Fruit fly (Drosophila melanogaster) whole organism, embryonic: ENCODE results near the gene Tmhs.
A peak's percentile ranks its signal among the peaks of the same experiment; 100 is the strongest.

Source experiments
- Abd-B ChIP-seq: fragments of 200-800 bp; sonication (Bioruptor generic); optimal IDR thresholded peaks from 2 replicates; lab custom pipeline; 2018; ENCODE audit warnings: missing biosample characterization, mild to moderate bottlenecking, missing genetic modification characterization, moderate library complexity
- Aef1 ChIP-seq: fragments of 200-800 bp; sonication (Bioruptor generic); IDR thresholded peaks from 3 replicates; pipeline ENCODE4 v1.3.6; 2022; ENCODE audit warnings: missing biosample characterization, missing genetic modification characterization
- BEAF-32 ChIP-seq: fragments of 200-800 bp; sonication (Bioruptor generic); optimal IDR thresholded peaks from 3 replicates; lab custom pipeline; 2017; ENCODE audit warnings: missing biosample characterization, missing genetic modification characterization, mild to moderate bottlenecking, moderate library complexity, missing genetic modification reagents
- Bteb2 ChIP-seq: fragments of 200-800 bp; sonication (Bioruptor generic); optimal IDR thresholded peaks from 2 replicates; lab custom pipeline; 2016; ENCODE audit warnings: missing biosample characterization, missing genetic modification characterization
- CG10267 ChIP-seq: fragments of 200-800 bp; sonication (Bioruptor generic); optimal IDR thresholded peaks from 2 replicates; lab custom pipeline; 2018; ENCODE audit warnings: missing biosample characterization, mild to moderate bottlenecking, missing genetic modification characterization, moderate library complexity
- CG10274 ChIP-seq: fragments of 200-800 bp; sonication (Bioruptor generic); optimal IDR thresholded peaks from 3 replicates; lab custom pipeline; 2017; ENCODE audit warnings: missing biosample characterization, mild to moderate bottlenecking, missing genetic modification characterization
- CG10565 ChIP-seq: fragments of 200-800 bp; sonication (Bioruptor generic); optimal IDR thresholded peaks from 3 replicates; lab custom pipeline; 2016; ENCODE audit warnings: missing biosample characterization, mild to moderate bottlenecking, missing genetic modification characterization
- CG10654 ChIP-seq: fragments of 200-800 bp; sonication (Bioruptor generic); optimal IDR thresholded peaks from 2 replicates; lab custom pipeline; 2016; ENCODE audit warnings: missing biosample characterization, missing genetic modification characterization
- CG11247 ChIP-seq: fragments of 200-800 bp; sonication (Bioruptor generic); IDR thresholded peaks from 2 replicates; pipeline ENCODE4 v1.3.6; 2022; ENCODE audit warnings: missing biosample characterization, missing genetic modification characterization
- CG12299 ChIP-seq: fragments of 200-800 bp; sonication (Bioruptor generic); optimal IDR thresholded peaks from 2 replicates; lab custom pipeline; 2018; ENCODE audit warnings: missing biosample characterization, mild to moderate bottlenecking, missing genetic modification characterization
- CG13296 ChIP-seq: fragments of 200-800 bp; sonication (Bioruptor generic); optimal IDR thresholded peaks from 3 replicates; lab custom pipeline; 2018; ENCODE audit warnings: missing biosample characterization, mild to moderate bottlenecking, missing genetic modification characterization
- CG13775 ChIP-seq: fragments of 200-800 bp; sonication (Bioruptor generic); optimal IDR thresholded peaks from 3 replicates; lab custom pipeline; 2017; ENCODE audit warnings: missing biosample characterization, mild to moderate bottlenecking, missing genetic modification characterization
- CG13894 ChIP-seq: fragments of 200-800 bp; sonication (Bioruptor generic); optimal IDR thresholded peaks from 3 replicates; lab custom pipeline; 2018; ENCODE audit warnings: missing biosample characterization, mild to moderate bottlenecking, missing genetic modification characterization, moderate library complexity
- CG14014 ChIP-seq: fragments of 200-800 bp; sonication (Bioruptor generic); IDR thresholded peaks from 2 replicates; pipeline ENCODE4 v1.3.6; 2022; ENCODE audit warnings: missing biosample characterization, missing genetic modification characterization
- CG14050 ChIP-seq: fragments of 200-800 bp; sonication (Bioruptor generic); IDR thresholded peaks from 3 replicates; pipeline ENCODE4 v1.3.6; 2022; ENCODE audit warnings: missing biosample characterization, missing genetic modification characterization
- CG14441 ChIP-seq: fragments of 200-800 bp; sonication (Bioruptor generic); IDR thresholded peaks from 2 replicates; pipeline ENCODE4 v1.3.6; 2022; ENCODE audit warnings: missing biosample characterization, missing genetic modification characterization
- CG1529 ChIP-seq: fragments of 200-800 bp; sonication (Bioruptor generic); optimal IDR thresholded peaks from 3 replicates; lab custom pipeline; 2018; ENCODE audit warnings: missing biosample characterization, missing genetic modification characterization
- CG18764 ChIP-seq: fragments of 200-800 bp; sonication (Bioruptor generic); optimal IDR thresholded peaks from 3 replicates; lab custom pipeline; 2016; ENCODE audit warnings: missing biosample characterization, missing genetic modification characterization
- CG34376 ChIP-seq: fragments of 200-800 bp; sonication (Bioruptor generic); optimal IDR thresholded peaks from 2 replicates; lab custom pipeline; 2018; ENCODE audit warnings: missing biosample characterization, mild to moderate bottlenecking, missing genetic modification characterization
- CG4424 ChIP-seq: fragments of 200-800 bp; sonication (Bioruptor generic); optimal IDR thresholded peaks from 3 replicates; lab custom pipeline; 2016; ENCODE audit warnings: missing biosample characterization, missing genetic modification characterization
- CG4707 ChIP-seq: fragments of 200-800 bp; sonication (Bioruptor generic); optimal IDR thresholded peaks from 2 replicates; lab custom pipeline; 2018; ENCODE audit warnings: missing biosample characterization, mild to moderate bottlenecking, missing genetic modification characterization, moderate library complexity
- CG8388 ChIP-seq: fragments of 200-800 bp; sonication (Bioruptor generic); optimal IDR thresholded peaks from 2 replicates; lab custom pipeline; 2019; ENCODE audit warnings: missing biosample characterization, mild to moderate bottlenecking, missing genetic modification characterization, moderate library complexity
- CG9727 ChIP-seq: fragments of 200-800 bp; sonication (Bioruptor generic); optimal IDR thresholded peaks from 3 replicates; lab custom pipeline; 2017; ENCODE audit warnings: missing biosample characterization, mild to moderate bottlenecking, missing genetic modification characterization
- CoRest ChIP-seq: fragments of 200-800 bp; sonication (Bioruptor generic); optimal IDR thresholded peaks from 3 replicates; lab custom pipeline; 2018; ENCODE audit warnings: missing biosample characterization, mild to moderate bottlenecking, missing genetic modification characterization, moderate library complexity
- Fer1 ChIP-seq: fragments of 200-800 bp; sonication (Bioruptor generic); optimal IDR thresholded peaks from 2 replicates; lab custom pipeline; 2017; ENCODE audit warnings: missing biosample characterization, mild to moderate bottlenecking, missing genetic modification characterization
- Fer3 ChIP-seq: fragments of 200-800 bp; sonication (Bioruptor generic); optimal IDR thresholded peaks from 2 replicates; lab custom pipeline; 2018; ENCODE audit warnings: missing biosample characterization, mild to moderate bottlenecking, missing genetic modification characterization, moderate library complexity
- Gug ChIP-seq: fragments of 200-800 bp; sonication (Bioruptor generic); IDR thresholded peaks from 4 replicates; pipeline ENCODE4 v1.3.6; 2022; ENCODE audit warnings: missing biosample characterization, missing genetic modification characterization
- Hmx ChIP-seq: fragments of 200-800 bp; sonication (Bioruptor generic); optimal IDR thresholded peaks from 2 replicates; lab custom pipeline; 2016; ENCODE audit warnings: missing biosample characterization, missing genetic modification characterization
- Hr51 ChIP-seq, 2 experiments: fragments of 200-800 bp; sonication (Bioruptor generic); optimal IDR thresholded peaks; 2 replicates in 1 of 2; 3 replicates in 1 of 2; lab custom pipeline; 2016 to 2018; ENCODE audit warnings: missing biosample characterization in 2 of 2, missing genetic modification characterization in 2 of 2, mild to moderate bottlenecking in 1 of 2, moderate library complexity in 1 of 2
- MTF-1 ChIP-seq: fragments of 200-800 bp; sonication (Bioruptor generic); optimal IDR thresholded peaks from 2 replicates; lab custom pipeline; 2018; ENCODE audit warnings: missing biosample characterization, mild to moderate bottlenecking, missing genetic modification characterization, borderline replicate concordance
- Nf-YC ChIP-seq: fragments of 200-800 bp; optimal IDR thresholded peaks from 3 replicates; lab custom pipeline; 2019; ENCODE audit warnings: missing biosample characterization, mild to moderate bottlenecking, missing genetic modification characterization, moderate library complexity
- NfI ChIP-seq: fragments of 200-800 bp; sonication (Bioruptor generic); optimal IDR thresholded peaks from 3 replicates; lab custom pipeline; 2018; ENCODE audit warnings: missing biosample characterization, mild to moderate bottlenecking, missing genetic modification characterization, moderate library complexity
- Sry-δ ChIP-seq: fragments of 200-800 bp; sonication (Bioruptor generic); optimal IDR thresholded peaks from 2 replicates; lab custom pipeline; 2016; ENCODE audit warnings: missing biosample characterization, missing genetic modification characterization
- cad ChIP-seq: fragments of >200 bp; optimal IDR thresholded peaks from 2 replicates; lab custom pipeline; 2017; ENCODE audit warnings: missing biosample characterization, missing genetic modification characterization
- fd96Cb ChIP-seq: fragments of 200-800 bp; sonication (Bioruptor generic); optimal IDR thresholded peaks from 2 replicates; lab custom pipeline; 2018; ENCODE audit warnings: missing biosample characterization, mild to moderate bottlenecking, missing genetic modification characterization, moderate library complexity
- gce ChIP-seq: fragments of 200-800 bp; sonication (Bioruptor generic); IDR thresholded peaks from 3 replicates; pipeline ENCODE4 v1.3.6; 2022; ENCODE audit warnings: missing biosample characterization, missing genetic modification characterization
- inv ChIP-seq: fragments of 200-800 bp; sonication (Bioruptor generic); IDR thresholded peaks from 2 replicates; pipeline ENCODE4 v1.3.6; 2022; ENCODE audit warnings: missing biosample characterization, missing genetic modification characterization; ENCODE audit not compliant: partially characterized antibody
- lov ChIP-seq, 2 experiments: fragments of 200-800 bp in 1 of 2; fragments of >200 bp in 1 of 2; sonication (Bioruptor generic) in 1 of 2; IDR thresholded peaks in 1 of 2; optimal IDR thresholded peaks in 1 of 2; 2 replicates in 1 of 2; 3 replicates in 1 of 2; pipeline versions ENCODE4 v1.3.6 to Lab custom; 2017 to 2022; ENCODE audit warnings: missing biosample characterization in 1 of 2, missing genetic modification characterization in 1 of 2
- mirr ChIP-seq: fragments of 200-800 bp; sonication (Bioruptor generic); optimal IDR thresholded peaks from 3 replicates; lab custom pipeline; 2018; ENCODE audit warnings: missing biosample characterization, mild to moderate bottlenecking, missing genetic modification characterization
- mld ChIP-seq: fragments of 200-800 bp; sonication (Bioruptor generic); IDR thresholded peaks from 3 replicates; pipeline ENCODE4 v1.3.6; 2022; ENCODE audit warnings: missing biosample characterization, missing genetic modification characterization; ENCODE audit not compliant: partially characterized antibody
- onecut ChIP-seq: fragments of 200-800 bp; sonication (Bioruptor generic); IDR thresholded peaks from 2 replicates; pipeline ENCODE4 v1.3.6; 2022; ENCODE audit warnings: missing biosample characterization, missing genetic modification characterization
- pfk ChIP-seq: fragments of 200-800 bp; sonication (Bioruptor generic); optimal IDR thresholded peaks from 2 replicates; lab custom pipeline; 2018; ENCODE audit warnings: missing biosample characterization, mild to moderate bottlenecking, missing genetic modification characterization, moderate library complexity
- pzg ChIP-seq: fragments of 200-800 bp; sonication (Bioruptor generic); optimal IDR thresholded peaks from 3 replicates; lab custom pipeline; 2018; ENCODE audit warnings: missing biosample characterization, mild to moderate bottlenecking, missing genetic modification characterization, moderate library complexity
- seq ChIP-seq: fragments of 200-800 bp; sonication (Bioruptor generic); IDR thresholded peaks from 2 replicates; pipeline ENCODE4 v1.3.6; 2022; ENCODE audit warnings: missing biosample characterization, missing genetic modification characterization
- sqz ChIP-seq: fragments of 200-800 bp; sonication (Bioruptor generic); optimal IDR thresholded peaks from 3 replicates; lab custom pipeline; 2018; ENCODE audit warnings: missing biosample characterization, mild to moderate bottlenecking, missing genetic modification characterization
- tio ChIP-seq: fragments of 200-800 bp; sonication (Bioruptor generic); optimal IDR thresholded peaks from 2 replicates; lab custom pipeline; 2017; ENCODE audit warnings: missing biosample characterization, missing genetic modification characterization, inconsistent platforms
- tll ChIP-seq, 2 experiments: fragments of 200-800 bp in 1 of 2; fragments of >200 bp in 1 of 2; sonication (Bioruptor generic) in 1 of 2; optimal IDR thresholded peaks; 2 replicates each; lab custom pipeline; 2017 to 2019; ENCODE audit warnings: missing biosample characterization in 2 of 2, missing genetic modification characterization in 2 of 2, mild to moderate bottlenecking in 1 of 2, moderate library complexity in 1 of 2
- zen ChIP-seq: fragments of 200-800 bp; sonication (Bioruptor generic); optimal IDR thresholded peaks from 3 replicates; lab custom pipeline; 2018; ENCODE audit warnings: missing biosample characterization, mild to moderate bottlenecking, missing genetic modification characterization, moderate library complexity
- zen2 ChIP-seq: fragments of 200-800 bp; sonication (Bioruptor generic); IDR thresholded peaks from 3 replicates; pipeline ENCODE4 v1.3.6; 2022; ENCODE audit warnings: missing biosample characterization, missing genetic modification characterization; ENCODE audit not compliant: partially characterized antibody

Tmhs gene

dm6 chr3L:1876215-1876625 is 9.2 kb upstream of the Tmhs start, which contains the start of gene dre4:
dre4 (minus strand) TSS chr3L:1876312.
- TF ChIP-seq Nf-YC (tag; lab: Kevin White, UChicago), result peak; percentile 16
- peak; percentile 49 for TF ChIP-seq Abd-B
- TF ChIP-seq tio (GFP tag; lab: Kevin White, UChicago), result no peak
- peak; percentile 49 for TF ChIP-seq CG9727 (GFP tag; lab: Kevin White, UChicago)
- peak; percentile 58 to 78 for TF ChIP-seq Hr51 (GFP tag; optimal IDR thresholded peaks at IDR 0.05; lab: Kevin White, UChicago)
- TF ChIP-seq Bteb2, result peak; percentile 62
- peak; percentile 10 for TF ChIP-seq CG12299 (tag; lab: Kevin White, UChicago)
- peak; percentile 66 for TF ChIP-seq Fer3 (tag; lab: Kevin White, UChicago)
- TF ChIP-seq mld (GFP tag; lab: Robert Waterston, UW), result no peak
- peak; percentile 55 for TF ChIP-seq CG11247 (GFP tag; lab: Robert Waterston, UW)
- TF ChIP-seq mirr, result no peak
- peak; percentile 57 for TF ChIP-seq Aef1
- TF ChIP-seq gce (GFP tag; lab: Robert Waterston, UW), result no peak
- TF ChIP-seq CG8388 (GFP tag; lab: Kevin White, UChicago), result peak; percentile 68
- peak; percentile 73 for TF ChIP-seq CG4424 (GFP tag; lab: Kevin White, UChicago)
- no peak for TF ChIP-seq cad (GFP tag; lab: Kevin White, UChicago)
- peak; percentile 65 for TF ChIP-seq CG13775
- peak; percentile 81 for TF ChIP-seq CG14014
- peak; percentile 23 for TF ChIP-seq MTF-1 (GFP tag; lab: Kevin White, UChicago)
- peak; percentile 42 for TF ChIP-seq NfI (GFP tag; lab: Kevin White, UChicago)
- peak; percentile 4 for TF ChIP-seq CG4707
- no peak for TF ChIP-seq tll (GFP tag; optimal IDR thresholded peaks at IDR 0.05; lab: Kevin White, UChicago)
- peak; percentile 97 for TF ChIP-seq pzg (GFP tag; lab: Kevin White, UChicago)
- no peak for TF ChIP-seq inv (GFP tag; lab: Robert Waterston, UW)
- TF ChIP-seq CG34376 (GFP tag; lab: Kevin White, UChicago), result peak; percentile 49
- TF ChIP-seq fd96Cb (tag; lab: Kevin White, UChicago), result peak; percentile 62
- peak; percentile 30 for TF ChIP-seq CG13296
- peak; percentile 65 for TF ChIP-seq CG14441
- TF ChIP-seq CG10565 (GFP tag; lab: Kevin White, UChicago), result peak; percentile 13
- peak; percentile 49 for TF ChIP-seq CG13894 (tag; lab: Kevin White, UChicago)
- no peak for TF ChIP-seq pfk (GFP tag; lab: Kevin White, UChicago)
- no peak for TF ChIP-seq lov (optimal IDR thresholded peaks at IDR 0.05; lab: Kevin White, UChicago)
- TF ChIP-seq lov (GFP tag; IDR thresholded peaks at IDR 0.05; lab: Robert Waterston, UW), result 0 out of 3 replicates have a peak, but pooled peaks have one; percentile 18
- no peak for TF ChIP-seq zen2 (GFP tag; lab: Robert Waterston, UW)
- TF ChIP-seq seq (GFP tag; lab: Robert Waterston, UW), result peak; percentile 60; the same call in 1 of the 2 replicates
- peak; percentile 61 for TF ChIP-seq Sry-δ (GFP tag; lab: Kevin White, UChicago)
- TF ChIP-seq Hmx (GFP tag; lab: Kevin White, UChicago), result no peak
- peak; percentile 37; the same call in 1 of the 4 replicates for TF ChIP-seq Gug (GFP tag; lab: Robert Waterston, UW)
- peak; percentile 68 for TF ChIP-seq CG14050
- TF ChIP-seq CG18764 (GFP tag; lab: Kevin White, UChicago), result peak; percentile 60
- TF ChIP-seq BEAF-32, result peak; percentile 63
- TF ChIP-seq CG10654 (GFP tag; lab: Kevin White, UChicago), result peak; percentile 57
- TF ChIP-seq CoRest (tag; lab: Kevin White, UChicago), result peak; percentile 66
- TF ChIP-seq CG1529, result peak; percentile 37
- TF ChIP-seq Fer1 (GFP tag; lab: Kevin White, UChicago), result peak; percentile 80
- TF ChIP-seq onecut (GFP tag; lab: Robert Waterston, UW), result peak; percentile 40; the same call in 1 of the 2 replicates
- peak; percentile 55 for TF ChIP-seq zen
- no peak for TF ChIP-seq CG10274 (GFP tag; lab: Kevin White, UChicago)
- peak; percentile 66 for TF ChIP-seq CG10267 (tag; lab: Kevin White, UChicago)
- TF ChIP-seq sqz, result peak; percentile 99
